Fruit fly (Drosophila melanogaster) whole organism, wandering third instar larva: Measurements from ENCODE around the gene CG14377.

Experiments
- Jra ChIP-seq: sonication (Bioruptor generic); optimal IDR thresholded peaks from 2 replicates; lab custom pipeline; 2016; ENCODE audit warnings: missing biosample characterization, missing genetic modification characterization
- Rel ChIP-seq, 2 experiments: fragments of 200-800 bp; sonication (Bioruptor generic) in 1 of 2; optimal IDR thresholded peaks; 2 replicates in 1 of 2; 3 replicates in 1 of 2; lab custom pipeline; 2016 to 2019; ENCODE audit warnings: mild to moderate bottlenecking in 2 of 2, missing biosample characterization in 2 of 2, missing genetic modification characterization in 2 of 2, moderate library complexity in 1 of 2

DNA sequence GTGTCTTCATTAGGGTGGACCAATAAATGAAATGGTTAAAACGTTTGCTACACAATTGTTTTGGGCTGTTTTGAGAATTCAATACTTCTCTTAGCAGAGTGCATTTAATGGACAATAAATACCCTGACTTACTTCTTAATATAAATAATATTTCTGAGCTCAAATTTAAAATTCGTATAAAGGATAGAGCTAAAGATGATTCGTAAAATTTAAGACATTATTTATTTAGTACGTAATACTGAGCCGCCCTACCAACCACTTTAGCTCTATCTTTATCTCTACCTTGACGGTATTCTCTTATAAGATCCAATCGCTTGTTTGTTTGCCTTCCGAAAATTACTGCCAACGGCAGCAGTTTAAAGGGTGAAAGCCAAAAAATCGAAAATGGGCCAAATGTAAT is 36.0 kb downstream of the CG14377 start:
- TF ChIP-seq Rel (GFP tag; optimal IDR thresholded peaks at IDR 0.05; lab: Kevin White, UChicago) (no peak), Rel (tag; optimal IDR thresholded peaks at IDR 0.05; lab: Kevin White, UChicago) (no peak), Jra (no peak)
